Fruit fly (Drosophila melanogaster) whole organism, prepupa: ENCODE measurements around the gene tfc.

Source experiments
- CG32006 ChIP-seq: fragments of 200-800 bp; sonication (Bioruptor generic); optimal IDR thresholded peaks from 3 replicates; lab custom pipeline; 2017; ENCODE audit warnings: missing biosample characterization, mild to moderate bottlenecking, missing genetic modification characterization
- CG7368 ChIP-seq: fragments of 200-800 bp; sonication (Bioruptor generic); optimal IDR thresholded peaks from 3 replicates; lab custom pipeline; 2016; ENCODE audit warnings: missing biosample characterization, missing genetic modification characterization
- CG8319 ChIP-seq: fragments of 200-800 bp; sonication (Bioruptor generic); optimal IDR thresholded peaks from 3 replicates; lab custom pipeline; 2016; ENCODE audit warnings: missing biosample characterization, missing genetic modification characterization
- Eip75B ChIP-seq: fragments of 200-800 bp; sonication (Bioruptor generic); optimal IDR thresholded peaks from 3 replicates; lab custom pipeline; 2016; ENCODE audit warnings: missing biosample characterization, missing genetic modification characterization
- achi ChIP-seq: fragments of 200-800 bp; sonication (Bioruptor generic); optimal IDR thresholded peaks from 3 replicates; lab custom pipeline; 2016; ENCODE audit warnings: missing biosample characterization, missing genetic modification characterization
- acj6 ChIP-seq: fragments of 200-800 bp; sonication (Bioruptor generic); optimal IDR thresholded peaks from 3 replicates; lab custom pipeline; 2016; ENCODE audit warnings: missing biosample characterization, missing genetic modification characterization
- dsx ChIP-seq: fragments of 200-800 bp; optimal IDR thresholded peaks from 3 replicates; lab custom pipeline; 2019; ENCODE audit warnings: missing biosample characterization, mild to moderate bottlenecking, missing genetic modification characterization, moderate library complexity; ENCODE audit not compliant: poor library complexity, severe bottlenecking

dm6 chr3L:1277937-1278336 is 21.7 kb downstream of the tfc start:
- TF ChIP-seq CG8319 (GFP tag; lab: Kevin White, UChicago) (no peak), dsx (GFP tag; lab: Kevin White, UChicago) (no peak), achi (GFP tag; lab: Kevin White, UChicago) (no peak), CG32006 (GFP tag; lab: Kevin White, UChicago) (no peak), CG7368 (GFP tag; lab: Kevin White, UChicago) (no peak), Eip75B (GFP tag; lab: Kevin White, UChicago) (no peak), acj6 (GFP tag; lab: Kevin White, UChicago) (no peak)
